Worm (Caenorhabditis elegans) whole organism, L1 larva: ENCODE results near the gene stc-1.
A peak's percentile ranks its signal among the peaks of the same experiment; 100 is the strongest.

Experiments used
- C04F5.9 ChIP-seq: sonication (generic microtip); optimal IDR thresholded peaks from 2 replicates; lab custom pipeline; 2016; ENCODE audit warnings: missing genetic modification characterization, missing compliant biosample characterization
- C34B4.2 ChIP-seq: sonication (generic microtip); optimal IDR thresholded peaks from 2 replicates; lab custom pipeline; 2017; ENCODE audit warnings: mild to moderate bottlenecking, missing genetic modification characterization, missing compliant biosample characterization
- F16B12.6 ChIP-seq: fragments of 150-350 bp; optimal IDR thresholded peaks from 2 replicates; lab custom pipeline; 2014; ENCODE audit warnings: missing biosample characterization, missing genetic modification characterization
- aly-2 ChIP-seq: fragments of 150-350 bp; optimal IDR thresholded peaks from 2 replicates; lab custom pipeline; 2014; ENCODE audit warnings: missing biosample characterization, missing genetic modification characterization
- ama-1 ChIP-seq: fragments of 150-350 bp; optimal IDR thresholded peaks from 2 replicates; lab custom pipeline; 2014
- blmp-1 ChIP-seq: fragments of 150-350 bp; optimal IDR thresholded peaks from 2 replicates; lab custom pipeline; 2014; ENCODE audit warnings: missing biosample characterization, missing genetic modification characterization
- ceh-82 ChIP-seq, 3 experiments: fragments of 150-350 bp in 1 of 3; sonication (generic microtip) in 2 of 3; optimal IDR thresholded peaks; 2 replicates each; lab custom pipeline; 2014 to 2017; ENCODE audit warnings: missing biosample characterization in 3 of 3, missing genetic modification characterization in 3 of 3
- ces-1 ChIP-seq: fragments of 150-350 bp; optimal IDR thresholded peaks from 2 replicates; lab custom pipeline; 2014; ENCODE audit warnings: missing biosample characterization, missing genetic modification reagents, missing genetic modification characterization
- dpl-1 ChIP-seq, 3 experiments: fragments of 150-350 bp in 2 of 3; sonication (generic microtip) in 1 of 3; optimal IDR thresholded peaks; 2 replicates each; lab custom pipeline; 2014 to 2017; ENCODE audit warnings: missing biosample characterization in 3 of 3, missing genetic modification characterization in 3 of 3, missing genetic modification reagents in 3 of 3
- dsc-1 ChIP-seq: sonication (generic microtip); optimal IDR thresholded peaks from 2 replicates; lab custom pipeline; 2016; ENCODE audit warnings: mild to moderate bottlenecking, missing genetic modification characterization, missing compliant biosample characterization
- efl-1 ChIP-seq, 4 experiments: fragments of 150-350 bp; optimal IDR thresholded peaks in 3 of 4; peaks in 1 of 4; 1 replicate in 1 of 4; 2 replicates in 3 of 4; lab custom pipeline; 2014; ENCODE audit warnings: missing biosample characterization in 2 of 4, missing genetic modification characterization in 2 of 4, missing genetic modification reagents in 2 of 4
- fkh-10 ChIP-seq: sonication (generic microtip); optimal IDR thresholded peaks from 2 replicates; lab custom pipeline; 2017; ENCODE audit warnings: missing biosample characterization, missing genetic modification reagents, missing genetic modification characterization
- hlh-4 ChIP-seq: sonication (generic microtip); optimal IDR thresholded peaks from 2 replicates; lab custom pipeline; 2016; ENCODE audit warnings: mild to moderate bottlenecking, missing genetic modification characterization, missing compliant biosample characterization
- lin-14 ChIP-seq: fragments of 200-800 bp; sonication (Bioruptor generic); optimal IDR thresholded peaks from 2 replicates; lab custom pipeline; 2018; ENCODE audit warnings: mild to moderate bottlenecking, missing genetic modification characterization, moderate library complexity, missing compliant biosample characterization
- lin-35 ChIP-seq, 2 experiments: fragments of 150-350 bp; optimal IDR thresholded peaks; 2 replicates each; lab custom pipeline; 2014; ENCODE audit warnings: missing biosample characterization in 2 of 2, missing genetic modification characterization in 2 of 2, missing genetic modification reagents in 2 of 2
- lin-39 ChIP-seq: fragments of 150-350 bp; optimal IDR thresholded peaks from 2 replicates; lab custom pipeline; 2014; ENCODE audit warnings: missing biosample characterization, missing genetic modification reagents, missing genetic modification characterization
- lir-3 ChIP-seq: sonication (generic microtip); optimal IDR thresholded peaks from 2 replicates; lab custom pipeline; 2016; ENCODE audit warnings: mild to moderate bottlenecking, missing genetic modification characterization, moderate library complexity, missing compliant biosample characterization; ENCODE audit not compliant: poor library complexity
- lsy-2 ChIP-seq, 2 experiments: fragments of 150-350 bp; optimal IDR thresholded peaks; 2 replicates each; lab custom pipeline; 2014; ENCODE audit warnings: missing biosample characterization in 2 of 2, missing genetic modification characterization in 2 of 2
- mab-9 ChIP-seq: fragments of 200-800 bp; sonication (Bioruptor generic); IDR thresholded peaks from 2 replicates; pipeline ENCODE4 v1.3.6; 2022; ENCODE audit warnings: missing genetic modification reagents, missing genetic modification characterization, missing compliant biosample characterization
- mdl-1 ChIP-seq, 2 experiments: fragments of 150-350 bp; optimal IDR thresholded peaks; 2 replicates each; lab custom pipeline; 2014 to 2017; ENCODE audit warnings: missing biosample characterization in 2 of 2, missing genetic modification characterization in 2 of 2, inconsistent platforms in 1 of 2
- mef-2 ChIP-seq: fragments of 150-350 bp; optimal IDR thresholded peaks from 2 replicates; lab custom pipeline; 2014; ENCODE audit warnings: missing biosample characterization, missing genetic modification characterization
- nhr-12 ChIP-seq: sonication (generic microtip); optimal IDR thresholded peaks from 2 replicates; lab custom pipeline; 2017; ENCODE audit warnings: missing biosample characterization, missing genetic modification characterization
- nhr-71 ChIP-seq: sonication (generic microtip); optimal IDR thresholded peaks from 2 replicates; lab custom pipeline; 2016; ENCODE audit warnings: mild to moderate bottlenecking, missing genetic modification characterization, moderate library complexity, missing compliant biosample characterization
- nhr-77 ChIP-seq: fragments of 150-350 bp; optimal IDR thresholded peaks from 2 replicates; lab custom pipeline; 2014; ENCODE audit warnings: missing biosample characterization, missing genetic modification characterization
- nhr-84 ChIP-seq: sonication (generic microtip); optimal IDR thresholded peaks from 2 replicates; lab custom pipeline; 2017; ENCODE audit warnings: missing biosample characterization, missing genetic modification characterization
- nhr-85 ChIP-seq: sonication (generic microtip); peaks from one replicate; lab custom pipeline; 2016; ENCODE audit warnings: missing genetic modification characterization, inconsistent platforms, missing compliant biosample characterization
- pax-3 ChIP-seq: fragments of 200-800 bp; sonication (Bioruptor generic); optimal IDR thresholded peaks from 2 replicates; lab custom pipeline; 2018; ENCODE audit warnings: mild to moderate bottlenecking, missing genetic modification characterization, moderate library complexity, missing compliant biosample characterization
- rnt-1 ChIP-seq: sonication (generic microtip); optimal IDR thresholded peaks from 2 replicates; lab custom pipeline; 2016; ENCODE audit warnings: mild to moderate bottlenecking, missing genetic modification characterization, moderate library complexity, missing compliant biosample characterization
- skn-1 ChIP-seq: fragments of 150-350 bp; optimal IDR thresholded peaks from 2 replicates; lab custom pipeline; 2014; ENCODE audit warnings: missing biosample characterization, missing genetic modification characterization
- sox-4 ChIP-seq: sonication (generic microtip); optimal IDR thresholded peaks from 2 replicates; lab custom pipeline; 2016; ENCODE audit warnings: missing genetic modification characterization, missing compliant biosample characterization
- sptf-1 ChIP-seq: fragments of 150-350 bp; optimal IDR thresholded peaks from 2 replicates; lab custom pipeline; 2014; ENCODE audit warnings: missing biosample characterization, missing genetic modification characterization
- sup-37 ChIP-seq: fragments of 200-800 bp; sonication (Bioruptor generic); optimal IDR thresholded peaks from 2 replicates; lab custom pipeline; 2018; ENCODE audit warnings: mild to moderate bottlenecking, missing genetic modification characterization, missing compliant biosample characterization
- swsn-7 ChIP-seq: sonication (generic microtip); optimal IDR thresholded peaks from 2 replicates; lab custom pipeline; 2016; ENCODE audit warnings: missing genetic modification characterization, missing compliant biosample characterization
- unc-130 ChIP-seq: fragments of 150-350 bp; optimal IDR thresholded peaks from 2 replicates; lab custom pipeline; 2017; ENCODE audit warnings: missing biosample characterization, missing genetic modification characterization, inconsistent platforms
- unc-30 ChIP-seq: sonication (generic microtip); optimal IDR thresholded peaks from 2 replicates; lab custom pipeline; 2017; ENCODE audit warnings: missing biosample characterization, missing genetic modification characterization
- unc-98 ChIP-seq: fragments of 200-800 bp; sonication (Bioruptor generic); IDR thresholded peaks from 2 replicates; pipeline ENCODE4 v1.3.6; 2022; ENCODE audit warnings: missing genetic modification characterization, missing compliant biosample characterization

stc-1 gene

DNA sequence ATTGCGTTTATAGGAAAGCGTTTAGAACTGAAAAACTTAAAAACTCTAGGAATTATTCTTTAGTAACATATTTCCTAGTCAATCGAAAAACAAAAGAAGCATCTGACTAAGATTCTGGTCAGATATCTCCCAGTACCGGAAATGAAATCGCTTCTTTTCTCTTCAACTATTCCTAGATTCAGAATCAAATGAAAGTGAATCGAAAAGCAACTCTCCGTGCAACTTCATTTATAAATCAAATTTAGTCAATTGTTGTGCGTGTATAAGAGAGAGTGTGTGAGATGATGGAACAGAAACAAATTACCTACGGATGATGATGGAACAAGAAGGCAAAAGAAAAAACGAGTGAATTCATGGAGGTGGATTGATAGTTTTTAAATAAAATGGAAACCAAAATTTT lies 6.8 kb downstream of the stc-1 start (continued):
- TF ChIP-seq ceh-82 (tag; optimal IDR thresholded peaks at IDR 0.05; lab: Kevin White, UChicago), result no peak
- TF ChIP-seq sox-4 (tag; lab: Kevin White, UChicago), result no peak
- no peak for TF ChIP-seq sptf-1 (tag; lab: Kevin White, UChicago)
- peak; percentile 46 for TF ChIP-seq lin-14 (GFP tag; lab: Kevin White, UChicago)
- TF ChIP-seq nhr-84, result no peak
- no peak for TF ChIP-seq C34B4.2
- no peak for TF ChIP-seq mdl-1 (tag; optimal IDR thresholded peaks at IDR 0.05; lab: Kevin White, UChicago)
- no peak for TF ChIP-seq unc-30 (tag; lab: Kevin White, UChicago)
- no peak for TF ChIP-seq lir-3 (tag; lab: Kevin White, UChicago)
- TF ChIP-seq fkh-10 (GFP tag; lab: Kevin White, UChicago), result peak; percentile 98
- no peak for TF ChIP-seq blmp-1
- TF ChIP-seq ama-1 (lab: Kevin White, UChicago), result no peak
- no peak for TF ChIP-seq hlh-4 (tag; lab: Kevin White, UChicago)

DNA sequence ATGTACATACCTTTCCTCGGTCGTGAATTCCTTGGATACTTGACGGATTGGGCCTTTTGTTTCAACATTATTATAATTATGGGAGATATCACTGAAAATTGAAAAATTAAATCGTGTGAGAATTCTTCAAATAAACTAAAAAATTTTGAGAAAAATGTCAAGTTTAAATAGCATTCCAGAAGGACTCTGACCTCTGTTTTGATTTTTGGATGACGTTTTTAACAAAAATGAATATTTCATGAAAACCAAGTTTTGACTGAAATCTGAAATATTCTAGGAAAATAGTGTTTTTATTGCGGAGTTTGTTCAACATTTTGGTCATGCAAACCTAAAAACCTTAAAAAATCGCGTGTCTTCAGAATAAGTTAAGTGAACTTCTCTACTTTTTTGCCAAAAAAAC lies 9.8 kb downstream of the stc-1 start, which contains the start of gene glb-27:
Gene glb-27, minus strand, starts transcription at position 101 of the 400 bp plus-strand sequence.
- TF ChIP-seq C04F5.9 (tag; lab: Kevin White, UChicago) (no peak), aly-2 (tag; lab: Kevin White, UChicago) (no peak), lsy-2 (tag; optimal IDR thresholded peaks at IDR 0.05; lab: Kevin White, UChicago) (no peak), dsc-1 (no peak), ceh-82 (tag; optimal IDR thresholded peaks at IDR 0.05; lab: Kevin White, UChicago) (no peak), sptf-1 (tag; lab: Kevin White, UChicago) (no peak), mef-2 (no peak), swsn-7 (tag; lab: Kevin White, UChicago) (no peak), hlh-4 (tag; lab: Kevin White, UChicago) (no peak), F16B12.6 (tag; lab: Kevin White, UChicago) (no peak), unc-30 (tag; lab: Kevin White, UChicago) (no peak), dpl-1 (GFP tag; optimal IDR thresholded peaks at IDR 0.05; lab: Kevin White, UChicago) (no peak), nhr-12 (tag; lab: Kevin White, UChicago) (no peak), lin-39 (tag; lab: Kevin White, UChicago) (no peak), sup-37 (GFP tag; lab: Kevin White, UChicago) (no peak), unc-130 (tag; lab: Kevin White, UChicago) (no peak), mab-9 (GFP tag; lab: Robert Waterston, UW) (no peak), nhr-85 (tag; lab: Kevin White, UChicago) (no peak), rnt-1 (tag; lab: Kevin White, UChicago) (no peak), C34B4.2 (no peak)

DNA sequence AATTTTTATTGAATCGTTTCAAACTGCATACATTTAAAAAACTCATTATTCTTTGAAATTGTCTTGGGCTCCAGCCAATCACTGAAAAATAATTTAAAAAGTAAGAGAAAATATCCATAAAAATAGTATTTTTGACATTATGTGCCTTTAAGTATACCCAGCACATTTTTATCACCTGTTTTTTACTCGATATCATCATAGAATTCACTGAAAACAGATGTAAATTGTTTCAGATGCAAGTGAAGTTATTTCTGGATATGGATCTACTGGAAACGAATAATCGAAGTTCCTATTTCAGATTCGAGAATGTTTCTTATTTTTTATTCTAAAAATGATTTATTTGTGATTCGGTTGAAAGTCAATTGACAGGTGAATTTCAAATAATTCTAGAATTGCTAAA lies 11.4 kb downstream of the stc-1 start:
- TF ChIP-seq lin-35 (GFP tag; optimal IDR thresholded peaks at IDR 0.05; lab: Kevin White, UChicago) (no peak), nhr-71 (peak; percentile 27), hlh-4 (tag; lab: Kevin White, UChicago) (peak; percentile 92)
- TF ChIP-seq, all 84 proteins: peak for 2

DNA sequence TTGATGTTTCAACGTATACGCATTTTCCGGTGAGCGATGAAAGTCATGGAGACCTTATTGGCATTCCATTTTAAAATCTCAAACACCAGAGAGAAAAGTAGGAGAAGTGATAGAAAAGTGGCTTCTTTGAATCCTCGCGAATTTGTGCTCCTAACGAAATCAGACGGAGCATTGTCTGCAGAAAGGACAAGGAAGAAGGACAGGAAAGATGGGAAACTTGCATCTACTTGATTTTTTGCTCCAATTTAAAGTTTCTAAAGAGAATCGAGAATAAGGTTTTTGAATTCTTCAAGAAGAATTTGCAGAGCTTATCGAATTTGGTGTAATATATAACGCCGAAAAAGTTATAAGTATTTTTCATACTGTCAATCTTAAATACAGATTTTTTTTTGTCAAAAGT lies 14.8 kb downstream of the stc-1 start:
- TF ChIP-seq ces-1 (GFP tag; lab: Kevin White, UChicago), result no peak
- TF ChIP-seq nhr-12 (tag; lab: Kevin White, UChicago), result no peak
- TF ChIP-seq hlh-4 (tag; lab: Kevin White, UChicago), result no peak
- TF ChIP-seq nhr-84, result no peak
- no peak for TF ChIP-seq lsy-2 (tag; optimal IDR thresholded peaks at IDR 0.05; lab: Kevin White, UChicago)
- TF ChIP-seq nhr-77 (tag; lab: Kevin White, UChicago), result no peak
- no peak for TF ChIP-seq pax-3 (tag; lab: Kevin White, UChicago)
- TF ChIP-seq sptf-1 (tag; lab: Kevin White, UChicago), result no peak
- TF ChIP-seq fkh-10 (GFP tag; lab: Kevin White, UChicago), result peak; percentile 91
- no peak for TF ChIP-seq dsc-1
- no peak for TF ChIP-seq unc-98 (GFP tag; lab: Robert Waterston, UW)
- no peak for TF ChIP-seq skn-1 (tag; lab: Kevin White, UChicago)
- TF ChIP-seq efl-1 (optimal IDR thresholded peaks at IDR 0.05; lab: Kevin White, UChicago), result no peak
- no peak for TF ChIP-seq efl-1 (GFP tag; optimal IDR thresholded peaks at IDR 0.05 in 1 of 2; lab: Kevin White, UChicago)
- TF ChIP-seq lin-14 (GFP tag; lab: Kevin White, UChicago), result peak; percentile 50
